Worm (Caenorhabditis elegans): Measurements from ENCODE around the gene pqn-18.

DNA sequence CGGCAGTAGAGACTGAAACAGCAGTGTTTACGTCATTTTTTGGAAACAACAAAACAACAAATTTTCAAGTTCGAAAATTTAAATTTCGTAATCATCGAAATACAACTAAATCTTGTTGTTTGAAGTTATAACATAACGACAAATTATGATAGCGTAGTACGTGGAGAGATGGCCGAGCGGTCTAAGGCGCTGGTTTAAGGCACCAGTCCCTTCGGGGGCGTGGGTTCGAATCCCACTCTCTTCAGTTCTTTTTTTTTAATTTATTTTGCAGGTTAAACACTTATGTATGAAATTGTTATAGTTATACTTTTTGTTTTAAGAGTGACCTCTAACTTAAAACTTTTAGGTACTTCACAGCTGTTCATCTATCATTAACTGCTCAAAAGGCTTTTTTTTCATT, 34.7 kb downstream of the pqn-18 start:
- TF ChIP-seq tbx-2 (tag; optimal IDR thresholded peaks at IDR 0.05) (no peak), elt-2 (tag; optimal IDR thresholded peaks at IDR 0.05) (no peak), nhr-77 (tag; optimal IDR thresholded peaks at IDR 0.05) (no peak), pqm-1 (tag; optimal IDR thresholded peaks at IDR 0.05) (no peak)

All from whole organism, L3 larva.